Worm (Caenorhabditis elegans) whole organism, L2 larva: ENCODE results near the gene vps-52.

Source experiments
- ZK546.5 ChIP-seq: sonication (generic microtip); optimal IDR thresholded peaks from 2 replicates; lab custom pipeline; 2017; ENCODE audit warnings: missing biosample characterization, missing genetic modification characterization
- ama-1 ChIP-seq: fragments of 150-350 bp; optimal IDR thresholded peaks from 2 replicates; lab custom pipeline; 2018; ENCODE audit warnings: inconsistent platforms
- ceh-16 ChIP-seq: fragments of 150-350 bp; optimal IDR thresholded peaks from 2 replicates; lab custom pipeline; 2014; ENCODE audit warnings: missing biosample characterization, missing genetic modification characterization
- egl-27 ChIP-seq: sonication (generic microtip); optimal IDR thresholded peaks from 3 replicates; lab custom pipeline; 2017; ENCODE audit warnings: missing biosample characterization, missing genetic modification reagents, missing genetic modification characterization
- lin-11 ChIP-seq: fragments of 150-350 bp; sonication (generic microtip); optimal IDR thresholded peaks from 2 replicates; lab custom pipeline; 2014; ENCODE audit warnings: missing biosample characterization, missing genetic modification characterization, inconsistent platforms, mixed read lengths
- lin-13 ChIP-seq: fragments of 150-350 bp; optimal IDR thresholded peaks from 2 replicates; lab custom pipeline; 2014; ENCODE audit warnings: missing biosample characterization, missing genetic modification reagents, missing genetic modification characterization
- mdl-1 ChIP-seq, 2 experiments: fragments of 150-350 bp in 1 of 2; sonication (generic microtip) in 1 of 2; optimal IDR thresholded peaks; 2 replicates each; lab custom pipeline; 2017; ENCODE audit warnings: missing biosample characterization in 2 of 2, missing genetic modification characterization in 2 of 2
- nhr-11 ChIP-seq: fragments of 150-350 bp; optimal IDR thresholded peaks from 2 replicates; lab custom pipeline; 2014; ENCODE audit warnings: missing biosample characterization, missing genetic modification characterization
- nhr-23 ChIP-seq: fragments of 150-350 bp; optimal IDR thresholded peaks from 2 replicates; lab custom pipeline; 2014; ENCODE audit warnings: missing biosample characterization, missing genetic modification reagents, missing genetic modification characterization
- nhr-237 ChIP-seq: fragments of 150-350 bp; optimal IDR thresholded peaks from 2 replicates; lab custom pipeline; 2014; ENCODE audit warnings: missing biosample characterization, missing genetic modification characterization
- snpc-4 ChIP-seq: fragments of 150-350 bp; optimal IDR thresholded peaks from 2 replicates; lab custom pipeline; 2014; ENCODE audit warnings: missing biosample characterization, missing genetic modification characterization
- unc-62 ChIP-seq: fragments of 150-350 bp; optimal IDR thresholded peaks from 2 replicates; lab custom pipeline; 2014; ENCODE audit warnings: missing biosample characterization, missing genetic modification reagents, missing genetic modification characterization
- zag-1 ChIP-seq: fragments of 150-350 bp; optimal IDR thresholded peaks from 2 replicates; lab custom pipeline; 2014; ENCODE audit warnings: missing biosample characterization, missing genetic modification characterization

ce11 chrX:7554326-7554725 lies 10.8 kb upstream of the vps-52 start, which contains the start of gene F46C8.8:
- TF ChIP-seq snpc-4 (tag; lab: Kevin White, UChicago) (no peak), nhr-237 (tag; lab: Kevin White, UChicago) (no peak), nhr-11 (tag; lab: Kevin White, UChicago) (no peak), unc-62 (GFP tag; lab: Kevin White, UChicago) (no peak), lin-11 (no peak), ama-1 (lab: Kevin White, UChicago) (no peak), mdl-1 (tag; optimal IDR thresholded peaks at IDR 0.05; lab: Kevin White, UChicago) (no peak), nhr-23 (no peak), ceh-16 (tag; lab: Kevin White, UChicago) (no peak), zag-1 (tag; lab: Kevin White, UChicago) (no peak), ZK546.5 (no peak), lin-13 (GFP tag; lab: Kevin White, UChicago) (no peak), egl-27 (tag; lab: Kevin White, UChicago) (no peak)
